Fruit fly (Drosophila melanogaster) whole organism, prepupa: Measurements from ENCODE around the gene Ance-2.

ENCODE experiments used
- CG11902 ChIP-seq: fragments of 200-800 bp; sonication (Bioruptor generic); optimal IDR thresholded peaks from 3 replicates; lab custom pipeline; 2016; ENCODE audit warnings: missing biosample characterization, missing genetic modification characterization
- CG31627 ChIP-seq: fragments of 200-800 bp; sonication (Bioruptor generic); optimal IDR thresholded peaks from 3 replicates; lab custom pipeline; 2016; ENCODE audit warnings: missing biosample characterization, missing genetic modification characterization
- Hr39 ChIP-seq: fragments of 200-800 bp; sonication (Bioruptor generic); optimal IDR thresholded peaks from 2 replicates; lab custom pipeline; 2016; ENCODE audit warnings: missing biosample characterization, missing genetic modification characterization
- eg ChIP-seq: fragments of 200-800 bp; sonication (Bioruptor generic); IDR thresholded peaks from 3 replicates; pipeline ENCODE4 v1.3.6; 2022; ENCODE audit warnings: missing biosample characterization, missing genetic modification characterization

dm6 chr2L:13923453-13923852, 14.3 kb downstream of the Ance-2 start, which contains the start of gene Vajk1:
- TF ChIP-seq Hr39 (GFP tag; lab: Kevin White, UChicago) (no peak), CG11902 (GFP tag; lab: Kevin White, UChicago) (no peak), eg (GFP tag; lab: Robert Waterston, UW) (peak; percentile 31; the same call in 1 of the 3 replicates), CG31627 (no peak)
